Fruit fly (Drosophila melanogaster): Measurements from ENCODE around the gene Snoo.

Gene Snoo

DNA sequence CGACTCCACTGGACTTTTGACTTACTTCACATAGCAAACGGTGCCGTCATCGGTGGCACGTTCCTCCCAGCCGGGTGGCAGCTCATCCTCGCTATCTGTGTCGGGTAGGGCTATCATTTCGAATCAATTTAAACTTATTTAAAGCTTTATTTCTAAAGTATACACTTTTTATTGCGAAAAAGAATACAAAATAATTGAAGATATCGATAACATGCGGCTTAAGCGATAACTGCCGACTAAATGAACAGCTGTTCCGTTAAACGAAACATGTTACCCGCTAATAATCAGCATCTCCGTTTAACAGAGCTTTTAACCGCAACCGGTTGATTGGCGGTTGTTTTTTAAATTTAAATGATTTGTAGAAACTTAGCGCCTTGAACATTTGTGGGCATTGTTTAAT lies 20.1 kb upstream of the Snoo start, which contains the start of gene Wwox (continued):
- TF ChIP-seq Dll (GFP tag; IDR thresholded peaks at IDR 0.05; ENCODE audit: partially characterized antibody) (peak; percentile 78), D (optimal IDR thresholded peaks at IDR 0.05) (no peak), D (GFP tag; optimal IDR thresholded peaks at IDR 0.05) (no peak), unc-4 (GFP tag; IDR thresholded peaks at IDR 0.05; ENCODE audit: partially characterized antibody) (peak; percentile 69), chinmo (GFP tag; IDR thresholded peaks at IDR 0.05; ENCODE audit: partially characterized antibody) (peak; percentile 87), lbe (GFP tag; optimal IDR thresholded peaks at IDR 0.05) (peak; percentile 41), nerfin-2 (GFP tag; IDR thresholded peaks at IDR 0.05; ENCODE audit: partially characterized antibody) (peak; percentile 46; the same call in 1 of the 2 replicates), CG15269 (tag; optimal IDR thresholded peaks at IDR 0.05) (peak; percentile 32), Scr (GFP tag; IDR thresholded peaks at IDR 0.05; ENCODE audit: partially characterized antibody) (peak; percentile 63), HLH4C (GFP tag; IDR thresholded peaks at IDR 0.05; ENCODE audit: partially characterized antibody) (peak; percentile 69), pzg (GFP tag; optimal IDR thresholded peaks at IDR 0.05) (peak; percentile 30), CG13287 (GFP tag; IDR thresholded peaks at IDR 0.05; ENCODE audit: partially characterized antibody) (peak; percentile 83), aop (GFP tag; IDR thresholded peaks at IDR 0.05) (no peak), ash1 (GFP tag; optimal IDR thresholded peaks at IDR 0.05) (no peak), CG34224 (GFP tag; IDR thresholded peaks at IDR 0.05; ENCODE audit: partially characterized antibody) (peak; percentile 83), stwl (tag; optimal IDR thresholded peaks at IDR 0.05) (peak; percentile 22), Bgb (GFP tag; IDR thresholded peaks at IDR 0.05; ENCODE audit: partially characterized antibody) (peak; percentile 54; the same call in 1 of the 2 replicates), Drgx (GFP tag; IDR thresholded peaks at IDR 0.05) (no peak)

DNA sequence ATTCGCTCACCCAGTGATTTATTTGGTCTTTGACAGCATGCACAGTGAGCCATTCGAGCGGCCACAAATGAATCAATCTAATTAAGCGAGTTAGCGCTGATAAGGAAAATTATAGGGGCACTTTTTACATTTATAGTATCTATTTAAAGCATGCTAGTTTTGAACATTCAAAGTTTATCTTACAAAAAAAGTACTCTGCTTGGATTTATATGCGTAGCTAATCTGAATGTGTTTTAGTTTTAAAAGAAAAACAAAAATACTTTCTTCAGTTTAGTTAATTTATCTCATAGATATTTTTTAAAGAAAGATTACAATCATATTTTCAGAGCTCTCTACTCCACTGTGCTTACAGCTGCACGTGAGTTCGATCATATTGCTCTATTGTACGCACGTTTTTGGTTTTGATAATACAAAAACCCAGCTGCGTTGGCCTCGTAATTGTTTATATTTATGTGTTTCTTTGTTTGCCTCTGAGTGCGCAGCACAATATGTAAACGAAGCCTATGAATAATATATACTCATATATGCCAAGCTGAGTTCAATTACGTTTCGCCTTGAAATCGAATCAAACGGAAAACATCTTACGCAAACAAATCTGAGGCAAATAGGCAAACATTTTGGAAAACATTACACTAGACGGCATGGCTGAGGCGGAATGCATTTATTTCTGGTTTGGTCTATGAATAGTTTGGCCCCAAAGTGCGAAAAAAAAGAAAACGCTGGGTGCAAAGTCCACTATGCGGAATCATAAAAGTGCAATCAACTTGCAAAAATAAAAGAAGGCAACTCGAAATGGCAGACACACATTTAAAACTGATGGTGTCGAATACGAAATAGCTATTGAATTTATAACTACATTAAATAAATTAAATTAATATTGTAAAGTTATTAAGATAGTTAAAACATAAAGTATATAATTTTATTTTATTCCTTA lies 18.0 kb upstream of the Snoo start:
- TF ChIP-seq Hmx (GFP tag; optimal IDR thresholded peaks at IDR 0.05), result peak; percentile 62
- no peak for TF ChIP-seq D (optimal IDR thresholded peaks at IDR 0.05)
- peak; percentile 89 for TF ChIP-seq D (GFP tag; optimal IDR thresholded peaks at IDR 0.05)
- TF ChIP-seq NfI (GFP tag; optimal IDR thresholded peaks at IDR 0.05), result peak; percentile 88
- TF ChIP-seq pum (GFP tag; optimal IDR thresholded peaks at IDR 0.05), result peak; percentile 71
- TF ChIP-seq jigr1 (GFP tag; IDR thresholded peaks at IDR 0.05), result peak; percentile 41; the same call in 1 of the 3 replicates
- peak; percentile 40; the same call in 1 of the 2 replicates for TF ChIP-seq MBD-R2 (GFP tag; IDR thresholded peaks at IDR 0.05)
- peak; percentile 71 for TF ChIP-seq E2f1 (GFP tag; IDR thresholded peaks at IDR 0.05)
- peak; percentile 82 for TF ChIP-seq CG5180 (GFP tag; optimal IDR thresholded peaks at IDR 0.05)
- TF ChIP-seq CG12104 (GFP tag; optimal IDR thresholded peaks at IDR 0.05), result peak; percentile 90
- peak; percentile 63 for TF ChIP-seq CG12299 (tag; optimal IDR thresholded peaks at IDR 0.05)
- peak; percentile 68 for TF ChIP-seq CG9932 (GFP tag; IDR thresholded peaks at IDR 0.05)
- peak; percentile 41 for TF ChIP-seq CG4617 (GFP tag; optimal IDR thresholded peaks at IDR 0.05; ENCODE audit: borderline replicate concordance)
- peak; percentile 89 for TF ChIP-seq Hmr (GFP tag; optimal IDR thresholded peaks at IDR 0.05)
- TF ChIP-seq Six4 (GFP tag; optimal IDR thresholded peaks at IDR 0.05), result peak; percentile 75
- TF ChIP-seq Opbp (GFP tag; IDR thresholded peaks at IDR 0.05; ENCODE audit: partially characterized antibody), result no peak
- TF ChIP-seq eve (GFP tag; optimal IDR thresholded peaks at IDR 0.05), result peak in 1 of 2 experiments; percentile 94
- TF ChIP-seq CG31441 (GFP tag; IDR thresholded peaks at IDR 0.05), result peak; percentile 91
- peak; percentile 79 for TF ChIP-seq shn (GFP tag; optimal IDR thresholded peaks at IDR 0.05)
- TF ChIP-seq gcm2 (GFP tag; optimal IDR thresholded peaks at IDR 0.05), result peak; percentile 66
- no peak for TF ChIP-seq bigmax (GFP tag; optimal IDR thresholded peaks at IDR 0.05)
- TF ChIP-seq Ets65A (GFP tag), result peak; percentile 95
- TF ChIP-seq unpg (GFP tag; optimal IDR thresholded peaks at IDR 0.05), result peak; percentile 84
- TF ChIP-seq unc-4 (GFP tag; IDR thresholded peaks at IDR 0.05; ENCODE audit: partially characterized antibody), result no peak
- TF ChIP-seq CG2199 (GFP tag; IDR thresholded peaks at IDR 0.05), result peak; percentile 28; the same call in 2 of the 3 replicates
- no peak for TF ChIP-seq z (GFP tag; IDR thresholded peaks at IDR 0.05)
- TF ChIP-seq YL-1 (GFP tag; optimal IDR thresholded peaks at IDR 0.05), result peak; percentile 61
- peak; percentile 63 for TF ChIP-seq dan (GFP tag; IDR thresholded peaks at IDR 0.05)
- peak; percentile 87 for TF ChIP-seq CG14710 (tag; optimal IDR thresholded peaks at IDR 0.05)
- no peak for TF ChIP-seq amos (GFP tag; IDR thresholded peaks at IDR 0.05; ENCODE audit: partially characterized antibody)
- TF ChIP-seq CG10147 (GFP tag; optimal IDR thresholded peaks at IDR 0.05), result peak; percentile 91

All from whole organism, embryonic.